Fruit fly (Drosophila melanogaster): ENCODE data around the gene br.
A peak's percentile ranks its signal among the peaks of the same experiment; 100 is the strongest.

br gene

dm6 chrX:1618727-1619581 lies 44.0 kb downstream of the br start:
- no peak for TF ChIP-seq Jra (GFP tag; optimal IDR thresholded peaks at IDR 0.05)
- no peak for TF ChIP-seq CG9705 (GFP tag; optimal IDR thresholded peaks at IDR 0.05)
- no peak for TF ChIP-seq brk (GFP tag; optimal IDR thresholded peaks at IDR 0.05)
- no peak for TF ChIP-seq HLH106 (tag; optimal IDR thresholded peaks at IDR 0.05)
- no peak for TF ChIP-seq br (GFP tag; optimal IDR thresholded peaks at IDR 0.05)
- no peak for TF ChIP-seq psq (GFP tag; optimal IDR thresholded peaks at IDR 0.05)
- TF ChIP-seq dl (GFP tag; optimal IDR thresholded peaks at IDR 0.05; ENCODE audit: insufficient read depth in 1 of 2, partially characterized antibody in 2 of 2): peak in 1 of 2 experiments; percentile 46
- TF ChIP-seq sv (GFP tag; optimal IDR thresholded peaks at IDR 0.05): peak; percentile 74
- TF ChIP-seq N (GFP tag; optimal IDR thresholded peaks at IDR 0.05): no peak
- TF ChIP-seq rgr (GFP tag; optimal IDR thresholded peaks at IDR 0.05): no peak
- TF ChIP-seq sage (GFP tag; optimal IDR thresholded peaks at IDR 0.05): no peak
- no peak for TF ChIP-seq lola (GFP tag; optimal IDR thresholded peaks at IDR 0.05)
- TF ChIP-seq h (GFP tag; optimal IDR thresholded peaks at IDR 0.05): no peak
- no peak for TF ChIP-seq fru (GFP tag; optimal IDR thresholded peaks at IDR 0.05)
- TF ChIP-seq dmrt93B (GFP tag; optimal IDR thresholded peaks at IDR 0.05): no peak
- TF ChIP-seq Dif (GFP tag; optimal IDR thresholded peaks at IDR 0.05; ENCODE audit: partially characterized antibody): peak; percentile 39
- TF ChIP-seq Rel (GFP tag; optimal IDR thresholded peaks at IDR 0.05): no peak
- peak; percentile 44 for TF ChIP-seq Rel (tag; optimal IDR thresholded peaks at IDR 0.05)
- no peak for TF ChIP-seq OdsH (GFP tag; optimal IDR thresholded peaks at IDR 0.05)
- TF ChIP-seq CG32264 (GFP tag; optimal IDR thresholded peaks at IDR 0.05): no peak
- no peak for TF ChIP-seq pan (optimal IDR thresholded peaks at IDR 0.05)
- TF ChIP-seq CrebA (GFP tag; optimal IDR thresholded peaks at IDR 0.05; ENCODE audit: borderline replicate concordance): no peak
- no peak for TF ChIP-seq Mio (GFP tag; optimal IDR thresholded peaks at IDR 0.05)
- no peak for TF ChIP-seq Sp1 (GFP tag; optimal IDR thresholded peaks at IDR 0.05)
- no peak for TF ChIP-seq Hr78 (GFP tag; optimal IDR thresholded peaks at IDR 0.05)
- TF ChIP-seq Abd-B (GFP tag; optimal IDR thresholded peaks at IDR 0.05): no peak
- no peak for TF ChIP-seq dsf (GFP tag; optimal IDR thresholded peaks at IDR 0.05; ENCODE audit: borderline replicate concordance)

- TF ChIP-seq fru (GFP tag; optimal IDR thresholded peaks at IDR 0.05) (no peak), h (GFP tag; optimal IDR thresholded peaks at IDR 0.05) (peak; percentile 28), dl (GFP tag; optimal IDR thresholded peaks at IDR 0.05; ENCODE audit: insufficient read depth in 1 of 2, partially characterized antibody in 2 of 2) (peak in 1 of 2 experiments; percentile 33)
Observed at dm6 chrX:1619699-1620309, 44.9 kb downstream of the br start.

- no peak for TF ChIP-seq Rel (GFP tag; optimal IDR thresholded peaks at IDR 0.05)
- peak; percentile 94 for TF ChIP-seq Rel (tag; optimal IDR thresholded peaks at IDR 0.05)
- no peak for TF ChIP-seq psq (GFP tag; optimal IDR thresholded peaks at IDR 0.05)
Observed at dm6 chrX:1621399-1621798, 46.5 kb downstream of the br start.

- TF ChIP-seq usp (GFP tag; optimal IDR thresholded peaks at IDR 0.05) (no peak), foxo (GFP tag; optimal IDR thresholded peaks at IDR 0.05) (peak in 1 of 2 experiments; percentile 27), fru (GFP tag; optimal IDR thresholded peaks at IDR 0.05) (no peak), Dif (GFP tag; optimal IDR thresholded peaks at IDR 0.05; ENCODE audit: partially characterized antibody) (peak; percentile 67), dl (GFP tag; optimal IDR thresholded peaks at IDR 0.05; ENCODE audit: insufficient read depth in 1 of 2, partially characterized antibody in 2 of 2) (peak in 1 of 2 experiments; percentile 22), ey (GFP tag; optimal IDR thresholded peaks at IDR 0.05) (no peak), CG32264 (GFP tag; optimal IDR thresholded peaks at IDR 0.05) (no peak), woc (GFP tag; optimal IDR thresholded peaks at IDR 0.05) (no peak), lola (GFP tag; optimal IDR thresholded peaks at IDR 0.05) (no peak), brk (GFP tag; optimal IDR thresholded peaks at IDR 0.05) (peak; percentile 1), rgr (GFP tag; optimal IDR thresholded peaks at IDR 0.05) (peak; percentile 30), h (GFP tag; optimal IDR thresholded peaks at IDR 0.05) (no peak), Hr78 (GFP tag; optimal IDR thresholded peaks at IDR 0.05) (no peak), Hnf4 (GFP tag; optimal IDR thresholded peaks at IDR 0.05) (no peak), Abd-B (GFP tag; optimal IDR thresholded peaks at IDR 0.05) (no peak), Jra (GFP tag; optimal IDR thresholded peaks at IDR 0.05) (no peak), sage (GFP tag; optimal IDR thresholded peaks at IDR 0.05) (no peak), Myc (optimal IDR thresholded peaks at IDR 0.05) (no peak), dsf (GFP tag; optimal IDR thresholded peaks at IDR 0.05; ENCODE audit: borderline replicate concordance) (no peak), tai (GFP tag; optimal IDR thresholded peaks at IDR 0.05) (no peak), N (GFP tag; optimal IDR thresholded peaks at IDR 0.05) (no peak), GATAd (GFP tag; optimal IDR thresholded peaks at IDR 0.05) (no peak), OdsH (GFP tag; optimal IDR thresholded peaks at IDR 0.05) (no peak), pan (optimal IDR thresholded peaks at IDR 0.05) (no peak), dmrt93B (GFP tag; optimal IDR thresholded peaks at IDR 0.05) (no peak), CrebA (GFP tag; optimal IDR thresholded peaks at IDR 0.05; ENCODE audit: borderline replicate concordance) (no peak), jim (GFP tag; optimal IDR thresholded peaks at IDR 0.05) (no peak), br (GFP tag; optimal IDR thresholded peaks at IDR 0.05) (no peak), Hr83 (GFP tag; optimal IDR thresholded peaks at IDR 0.05; ENCODE audit: poor library complexity, severe bottlenecking) (no peak), sv (GFP tag; optimal IDR thresholded peaks at IDR 0.05) (no peak), CG9705 (GFP tag; optimal IDR thresholded peaks at IDR 0.05) (no peak), HLH106 (tag; optimal IDR thresholded peaks at IDR 0.05) (no peak), Dfd (GFP tag; optimal IDR thresholded peaks at IDR 0.05) (no peak), psq (GFP tag; optimal IDR thresholded peaks at IDR 0.05) (peak; percentile 61), Rel (GFP tag; optimal IDR thresholded peaks at IDR 0.05) (no peak), Rel (tag; optimal IDR thresholded peaks at IDR 0.05) (peak; percentile 57)
Observed at dm6 chrX:1623163-1623562, 48.2 kb downstream of the br start.
